Fruit fly (Drosophila melanogaster) Kc167 (cell line): ENCODE measurements around the gene CG6793.

Source experiments
- Myc ChIP-seq: fragments of >200 bp; optimal IDR thresholded peaks from 2 replicates; lab custom pipeline; 2017; ENCODE audit warnings: missing external identifiers
- Sin3A ChIP-seq: fragments of >200 bp; optimal IDR thresholded peaks from 2 replicates; lab custom pipeline; 2018; ENCODE audit warnings: missing external identifiers
- h ChIP-seq: fragments of >200 bp; optimal IDR thresholded peaks from 3 replicates; lab custom pipeline; 2018; ENCODE audit warnings: missing external identifiers
- insv ChIP-seq: fragments of >200 bp; optimal IDR thresholded peaks from 3 replicates; lab custom pipeline; 2018; ENCODE audit warnings: missing external identifiers
- psq ChIP-seq: fragments of >200 bp; optimal IDR thresholded peaks from 2 replicates; lab custom pipeline; 2017; ENCODE audit warnings: missing external identifiers
- ttk ChIP-seq: sonication (Bioruptor generic); optimal IDR thresholded peaks from 2 replicates; lab custom pipeline; 2017; ENCODE audit warnings: missing external identifiers

CG6793 gene

DNA sequence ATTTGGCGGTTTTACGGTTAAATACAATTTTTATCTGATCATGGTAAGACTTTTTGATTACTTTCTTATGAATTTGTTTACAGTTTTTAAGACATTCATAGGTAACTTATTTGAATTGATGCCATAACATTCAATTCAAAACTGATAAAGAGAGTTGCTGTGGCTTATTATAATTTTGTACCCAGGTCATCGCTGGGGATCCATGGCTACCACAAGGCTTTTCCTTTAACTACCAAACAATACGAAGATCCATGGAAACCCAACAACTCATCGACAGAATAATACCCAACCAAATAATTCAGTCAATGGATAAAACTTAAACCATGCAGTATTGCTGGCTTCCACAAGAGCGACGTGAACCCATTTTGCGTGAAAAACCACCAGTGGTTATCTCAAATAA lies at the start of gene CG6793:
CG6793 (plus strand) TSS at position 301 of the 400 bp plus-strand sequence.
- TF ChIP-seq h: no peak
- no peak for TF ChIP-seq ttk (lab: Kevin White, UChicago)
- TF ChIP-seq insv: no peak
- TF ChIP-seq Sin3A (lab: Kevin White, UChicago): no peak
- TF ChIP-seq psq (lab: Kevin White, UChicago): no peak

DNA sequence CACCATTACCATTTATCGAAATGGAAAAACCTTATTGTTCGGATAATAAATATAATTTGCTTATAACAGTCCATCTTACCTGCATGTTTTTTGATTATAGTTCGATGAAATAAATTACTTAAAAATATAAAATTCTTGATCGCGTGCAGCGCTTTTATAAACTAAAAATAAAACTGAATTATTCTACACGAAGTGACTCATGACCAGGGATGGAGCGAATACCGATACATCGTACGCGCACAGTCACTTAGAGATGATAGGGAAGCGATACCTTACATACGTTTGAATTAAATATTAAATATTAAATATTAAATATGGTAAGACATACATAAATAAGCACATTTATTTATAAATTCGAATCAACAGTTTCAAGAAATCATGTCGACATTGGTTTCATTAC lies 49.2 kb upstream of the CG6793 start, which contains the start of gene viaf:
viaf (minus strand) TSS at position 220 of the 400 bp plus-strand sequence.
- TF ChIP-seq psq (lab: Kevin White, UChicago): no peak
- no peak for TF ChIP-seq Sin3A (lab: Kevin White, UChicago)
- no peak for TF ChIP-seq insv
- no peak for TF ChIP-seq ttk (lab: Kevin White, UChicago)
- no peak for TF ChIP-seq h
- no peak for TF ChIP-seq Myc (lab: Kevin White, UChicago)

DNA sequence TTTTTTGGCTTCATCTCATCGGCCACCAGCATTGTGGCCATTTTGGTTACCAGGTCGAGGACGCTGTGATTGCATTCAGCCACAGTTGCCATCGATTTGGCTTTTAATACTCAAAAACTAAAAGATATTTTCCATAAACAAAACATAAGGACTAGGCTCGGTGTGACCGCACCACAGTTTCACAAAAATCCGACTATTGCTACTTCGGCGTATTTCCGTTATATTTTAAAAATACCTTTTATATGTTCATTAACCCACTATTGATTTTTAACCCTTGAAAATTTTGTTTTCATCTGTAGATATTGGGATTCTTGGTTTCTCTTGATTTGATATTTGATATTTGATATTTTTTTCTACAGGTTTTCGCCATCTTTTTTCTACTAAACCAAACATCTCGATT lies 44.2 kb upstream of the CG6793 start, which contains the start of gene Grip163:
Grip163 (minus strand) TSS at position 180 of the 400 bp plus-strand sequence.
- TF ChIP-seq insv (no peak), h (no peak), ttk (lab: Kevin White, UChicago) (no peak), psq (lab: Kevin White, UChicago) (no peak), Sin3A (lab: Kevin White, UChicago) (no peak), Myc (lab: Kevin White, UChicago) (no peak)

DNA sequence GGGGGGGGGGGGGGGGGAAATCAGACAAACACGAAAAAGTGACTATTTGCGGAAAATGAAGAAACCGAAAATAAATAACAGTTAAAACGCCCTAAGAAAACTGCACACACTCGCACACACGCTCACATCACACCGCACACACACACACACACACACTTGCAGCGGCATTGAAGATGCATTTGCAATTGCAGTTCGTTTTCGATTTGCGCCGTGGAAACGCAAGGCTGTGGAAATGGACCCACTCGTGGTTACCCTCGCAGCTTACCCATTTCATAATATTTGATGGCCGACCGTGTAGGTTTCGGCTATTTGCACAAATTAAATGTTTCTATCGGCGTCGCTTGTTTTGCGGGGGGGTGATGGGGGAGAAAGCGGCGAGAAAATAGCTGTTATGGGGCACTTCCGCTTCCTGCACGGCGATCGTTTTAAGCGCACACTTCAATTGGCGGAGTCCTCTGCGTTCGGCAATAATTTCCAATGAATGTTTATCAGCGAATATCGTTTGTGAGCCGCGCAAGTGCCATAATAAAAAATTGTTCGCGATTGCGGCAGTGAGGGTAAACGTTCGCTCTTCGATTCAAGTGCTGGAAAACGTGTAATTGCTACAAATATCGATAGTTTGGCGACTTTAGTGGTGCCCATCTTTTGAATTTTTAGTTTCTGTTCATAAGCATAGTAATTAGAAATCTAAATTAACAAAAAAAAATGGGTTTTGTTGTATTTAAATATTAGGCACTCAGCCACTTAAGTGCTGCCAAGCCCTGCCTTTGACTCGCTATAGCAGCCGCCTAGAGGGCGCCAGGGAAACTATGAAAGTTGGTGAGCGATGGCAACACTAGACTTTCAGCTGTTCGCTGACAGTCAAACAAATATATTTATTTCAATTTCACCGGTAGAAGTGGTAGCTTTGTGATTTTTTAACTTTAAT lies 39.6 kb upstream of the CG6793 start, which contains the start of the genes Pop2 and CG6928:
Pop2 (minus strand) TSS at position 595 of the 928 bp plus-strand sequence.
CG6928 (plus strand) TSS at position 835 of the 928 bp plus-strand sequence.
- no peak for TF ChIP-seq insv
- no peak for TF ChIP-seq ttk (lab: Kevin White, UChicago)
- no peak for TF ChIP-seq Sin3A (lab: Kevin White, UChicago)
- no peak for TF ChIP-seq psq (lab: Kevin White, UChicago)
- TF ChIP-seq Myc (lab: Kevin White, UChicago): no peak
- no peak for TF ChIP-seq h

DNA sequence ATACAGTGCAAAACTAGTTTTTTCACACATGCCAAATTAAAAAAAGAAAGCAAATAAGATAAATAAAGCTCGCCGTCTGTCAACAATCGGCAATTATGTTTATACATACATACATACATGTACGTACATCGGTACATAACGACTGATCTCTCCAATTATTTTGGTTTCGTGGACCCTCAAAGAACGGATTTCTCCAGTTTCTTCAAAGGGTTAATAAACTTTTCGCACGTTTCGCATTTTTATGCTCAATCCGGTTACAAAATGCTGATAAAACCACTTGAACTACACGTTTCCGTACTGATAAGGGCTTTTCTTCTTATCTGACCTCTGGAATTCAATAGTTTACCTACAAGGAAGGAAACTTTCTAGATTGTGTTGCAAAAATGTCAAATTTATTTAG lies 38.7 kb upstream of the CG6793 start:
- TF ChIP-seq Sin3A (lab: Kevin White, UChicago): no peak
- no peak for TF ChIP-seq insv
- TF ChIP-seq psq (lab: Kevin White, UChicago): no peak
- no peak for TF ChIP-seq h
- no peak for TF ChIP-seq Myc (lab: Kevin White, UChicago)
- no peak for TF ChIP-seq ttk (lab: Kevin White, UChicago)

DNA sequence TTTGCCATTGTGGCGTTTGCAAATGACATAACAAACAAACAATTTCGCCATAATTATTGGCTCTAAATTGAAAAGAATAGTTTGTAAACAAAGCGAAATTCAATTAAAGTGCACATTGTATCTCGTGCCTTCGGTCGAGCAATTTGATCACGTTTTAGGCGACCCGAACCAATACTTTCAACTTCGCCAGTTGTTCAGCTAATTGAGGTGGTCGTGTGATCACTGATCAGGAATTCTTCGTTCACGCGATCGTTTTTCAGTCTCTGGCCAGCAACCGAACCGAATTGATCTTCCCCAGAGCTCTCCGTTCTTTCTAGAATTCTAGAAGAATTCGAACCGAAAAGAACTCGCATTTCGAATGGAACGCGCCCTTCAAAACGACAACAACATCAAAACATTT lies 38.1 kb upstream of the CG6793 start:
- TF ChIP-seq ttk (lab: Kevin White, UChicago) (no peak), psq (lab: Kevin White, UChicago) (no peak), insv (no peak), Sin3A (lab: Kevin White, UChicago) (no peak), Myc (lab: Kevin White, UChicago) (no peak), h (no peak)

DNA sequence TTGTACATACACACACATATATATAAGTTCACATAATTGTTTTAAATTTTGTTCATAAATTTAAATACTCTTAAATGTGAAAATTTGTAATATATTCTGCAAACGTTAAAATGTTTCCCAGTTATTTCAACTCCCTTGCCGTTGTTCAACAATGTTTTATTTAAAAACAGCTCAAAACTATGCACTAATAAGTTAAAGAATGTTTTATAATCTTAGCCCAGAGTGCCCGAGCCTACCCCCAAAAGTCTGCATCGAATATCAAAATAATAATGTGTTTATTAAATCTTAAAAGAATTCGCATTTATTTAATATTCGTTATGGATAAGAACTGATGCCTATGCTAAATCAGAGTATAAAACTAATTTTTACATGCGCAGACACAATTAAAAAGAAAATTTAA lies 34.2 kb upstream of the CG6793 start:
- TF ChIP-seq insv (no peak), ttk (lab: Kevin White, UChicago) (no peak), Myc (lab: Kevin White, UChicago) (no peak), psq (lab: Kevin White, UChicago) (no peak), Sin3A (lab: Kevin White, UChicago) (no peak), h (no peak)

DNA sequence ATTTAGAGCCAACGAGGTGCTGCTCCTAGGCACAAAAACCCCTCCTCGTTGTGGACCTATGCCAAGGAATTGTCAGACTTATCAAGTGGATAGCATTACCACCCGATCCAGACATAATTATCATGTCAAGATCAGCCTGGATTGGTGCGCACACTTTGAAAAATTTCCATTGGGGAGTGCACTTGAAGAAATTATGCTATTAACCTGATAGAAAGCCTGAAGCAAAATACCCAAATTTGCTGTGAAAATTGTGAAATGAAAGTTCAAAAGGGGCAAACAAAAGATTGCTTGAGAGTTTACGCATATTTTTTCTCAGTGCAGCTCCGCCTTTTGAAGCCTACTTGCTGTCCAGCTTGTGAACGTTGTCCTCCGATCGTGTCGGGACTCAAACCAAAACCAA lies 28.5 kb upstream of the CG6793 start:
- no peak for TF ChIP-seq insv
- TF ChIP-seq Sin3A (lab: Kevin White, UChicago): no peak
- TF ChIP-seq psq (lab: Kevin White, UChicago): no peak
- TF ChIP-seq Myc (lab: Kevin White, UChicago): no peak
- no peak for TF ChIP-seq h
- TF ChIP-seq ttk (lab: Kevin White, UChicago): no peak

DNA sequence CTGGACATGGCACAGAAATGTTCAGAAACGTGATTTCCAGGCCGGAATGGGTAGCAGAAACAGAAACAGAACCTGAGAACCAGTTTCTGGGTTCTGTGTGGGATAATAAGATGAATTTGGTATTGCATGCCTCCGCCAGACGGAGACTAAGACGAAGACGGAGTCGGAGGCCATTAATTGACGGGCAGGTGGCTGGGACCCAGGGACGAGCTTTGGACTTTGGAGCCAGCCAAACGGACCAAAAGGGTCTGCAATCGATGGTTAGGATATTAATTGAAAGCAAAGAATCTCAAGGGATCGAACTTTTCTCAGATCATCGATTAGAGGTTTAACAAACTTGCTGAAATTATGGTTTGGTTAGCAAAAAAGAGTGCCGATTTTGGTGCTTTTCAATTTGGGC lies 27.9 kb upstream of the CG6793 start:
- TF ChIP-seq h (no peak), insv (no peak), Sin3A (lab: Kevin White, UChicago) (no peak), psq (lab: Kevin White, UChicago) (no peak), ttk (lab: Kevin White, UChicago) (no peak), Myc (lab: Kevin White, UChicago) (no peak)

DNA sequence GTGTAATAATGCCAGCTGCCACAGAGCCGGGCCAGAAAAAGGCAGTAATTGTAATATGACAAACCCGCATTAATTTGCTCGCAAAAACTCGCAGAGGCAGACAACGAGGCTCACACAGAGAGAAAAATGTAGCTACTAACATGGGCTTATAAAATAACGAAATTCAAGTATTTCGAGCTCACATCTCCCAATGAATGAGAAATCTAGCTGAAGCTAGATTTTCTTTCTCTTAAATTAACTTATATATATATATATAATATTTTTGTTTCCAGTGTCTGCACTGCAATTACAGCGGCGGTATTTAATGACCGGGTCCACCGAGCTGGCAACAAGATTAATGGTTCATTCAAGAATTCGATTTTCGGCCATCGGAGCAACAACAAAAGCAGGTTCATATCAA lies 26.0 kb upstream of the CG6793 start:
- no peak for TF ChIP-seq psq (lab: Kevin White, UChicago)
- no peak for TF ChIP-seq insv
- TF ChIP-seq h: no peak
- no peak for TF ChIP-seq Myc (lab: Kevin White, UChicago)
- TF ChIP-seq Sin3A (lab: Kevin White, UChicago): no peak
- no peak for TF ChIP-seq ttk (lab: Kevin White, UChicago)

DNA sequence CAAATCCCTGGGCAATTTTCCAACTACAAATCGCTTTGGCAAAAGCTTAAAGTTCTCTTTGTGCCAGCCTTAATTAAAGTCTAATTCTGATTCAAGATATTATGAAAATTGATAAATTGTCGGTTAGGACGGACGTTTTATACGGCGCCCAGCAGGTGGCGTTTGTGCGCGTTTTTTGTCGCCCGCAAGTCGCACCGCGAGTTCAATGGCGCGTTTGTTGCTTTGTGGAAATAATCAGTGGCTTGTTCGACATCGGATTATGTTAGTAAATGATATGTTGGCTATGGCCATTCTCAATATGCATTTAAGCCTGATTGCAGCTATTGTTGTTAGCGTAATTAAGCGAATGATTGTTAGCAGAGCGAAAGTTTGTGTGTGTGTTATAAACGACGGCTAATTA lies 20.3 kb upstream of the CG6793 start:
- TF ChIP-seq Myc (lab: Kevin White, UChicago) (no peak), Sin3A (lab: Kevin White, UChicago) (no peak), ttk (lab: Kevin White, UChicago) (no peak), psq (lab: Kevin White, UChicago) (no peak), insv (no peak), h (no peak)

DNA sequence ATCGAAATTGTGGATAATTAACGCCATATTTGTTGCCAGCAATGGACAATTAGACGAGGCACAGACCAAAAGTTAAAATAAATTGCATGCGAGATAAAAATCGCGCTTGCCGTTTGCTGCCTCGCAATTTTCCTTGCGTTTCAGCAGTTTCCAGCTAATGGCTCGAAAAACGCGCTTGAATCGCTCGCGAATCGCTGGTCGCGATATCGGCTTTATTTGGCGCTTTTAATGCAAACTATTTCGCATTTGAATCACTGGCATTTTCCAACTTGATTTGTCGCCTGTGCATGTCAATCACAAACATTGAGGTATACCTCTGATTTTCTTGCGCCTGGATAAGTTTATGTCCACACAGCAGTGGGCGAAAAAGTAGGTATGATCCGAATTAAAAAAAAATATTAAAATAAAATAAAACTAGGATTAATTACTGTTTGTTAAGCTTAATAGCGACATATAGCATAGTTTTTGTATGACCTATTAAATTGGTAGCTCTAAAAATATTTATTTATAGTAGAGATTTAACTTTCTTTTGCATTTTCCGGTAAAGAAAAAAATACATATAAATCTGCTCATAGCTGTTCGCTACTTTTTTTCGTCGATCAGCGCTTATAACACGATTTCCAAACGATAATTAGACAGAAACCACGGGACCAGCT lies 18.9 kb upstream of the CG6793 start:
- TF ChIP-seq insv (no peak), Sin3A (lab: Kevin White, UChicago) (no peak), h (no peak), Myc (lab: Kevin White, UChicago) (no peak), ttk (lab: Kevin White, UChicago) (no peak), psq (lab: Kevin White, UChicago) (no peak)
